Fruit fly (Drosophila melanogaster) S2 (cell line): ENCODE results near the gene CG17202.

Experiments used
- CG8478 ChIP-seq: fragments of >200 bp; optimal IDR thresholded peaks from 2 replicates; lab custom pipeline; 2018
- CTCF ChIP-seq, 2 experiments: fragments of >200 bp; optimal IDR thresholded peaks; 2 replicates each; lab custom pipeline; 2018

CG17202 gene

DNA sequence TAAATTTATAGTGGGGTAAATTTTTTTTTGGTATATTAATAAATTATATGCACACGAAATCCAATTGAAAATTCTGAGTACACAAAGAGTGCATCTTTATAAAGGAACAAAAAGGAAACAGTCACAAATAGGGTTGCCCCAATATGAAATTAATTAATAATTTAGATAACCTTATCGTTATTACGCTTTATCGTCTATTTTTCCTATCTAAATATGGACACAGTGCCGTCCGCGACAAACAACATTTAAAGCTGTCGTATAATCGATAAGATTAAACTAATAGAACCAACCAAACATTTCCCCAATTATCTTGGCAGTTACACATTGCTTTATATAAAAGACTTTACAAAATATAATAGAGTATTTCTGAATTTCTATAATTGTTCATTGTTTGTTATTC is 24.5 kb upstream of the CG17202 start:
- no peak for TF ChIP-seq CG8478 (lab: Kevin White, UChicago)
- no peak for TF ChIP-seq CTCF (optimal IDR thresholded peaks at IDR 0.05; lab: Kevin White, UChicago)

DNA sequence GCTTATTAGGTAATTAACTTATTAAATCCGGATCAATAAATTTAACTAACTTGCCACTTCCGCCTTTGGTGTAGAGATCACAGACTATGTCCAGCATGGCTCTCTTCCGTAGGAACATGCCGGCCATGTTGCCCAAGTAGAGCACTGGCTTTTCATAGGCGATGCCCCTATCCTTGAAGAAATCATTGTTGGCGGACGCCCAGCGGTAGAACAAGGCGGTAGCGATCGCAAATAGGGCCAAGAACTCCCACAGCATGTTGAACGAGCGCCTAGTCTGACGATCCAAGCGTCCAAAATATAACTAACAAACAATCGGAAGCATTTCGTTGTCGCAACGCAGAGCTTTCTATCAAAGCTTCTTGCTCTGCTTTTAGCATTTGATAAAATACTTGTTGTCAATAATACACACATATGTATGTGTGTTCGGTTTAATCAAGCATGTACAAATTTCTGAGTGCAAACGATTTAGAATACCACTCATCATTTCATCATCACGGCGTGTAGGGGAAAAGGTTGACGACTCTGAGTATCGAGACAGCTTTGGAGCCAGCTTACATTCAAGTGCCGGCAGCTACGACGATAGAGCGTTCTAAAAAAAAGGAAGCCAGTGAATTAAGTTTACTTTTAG is 23.8 kb upstream of the CG17202 start, which contains the start of gene Cyp9f3:
Cyp9f3 (minus strand) TSS at position 310 of the 628 bp plus-strand sequence.
- TF ChIP-seq CG8478 (lab: Kevin White, UChicago) (no peak), CTCF (optimal IDR thresholded peaks at IDR 0.05; lab: Kevin White, UChicago) (no peak)

DNA sequence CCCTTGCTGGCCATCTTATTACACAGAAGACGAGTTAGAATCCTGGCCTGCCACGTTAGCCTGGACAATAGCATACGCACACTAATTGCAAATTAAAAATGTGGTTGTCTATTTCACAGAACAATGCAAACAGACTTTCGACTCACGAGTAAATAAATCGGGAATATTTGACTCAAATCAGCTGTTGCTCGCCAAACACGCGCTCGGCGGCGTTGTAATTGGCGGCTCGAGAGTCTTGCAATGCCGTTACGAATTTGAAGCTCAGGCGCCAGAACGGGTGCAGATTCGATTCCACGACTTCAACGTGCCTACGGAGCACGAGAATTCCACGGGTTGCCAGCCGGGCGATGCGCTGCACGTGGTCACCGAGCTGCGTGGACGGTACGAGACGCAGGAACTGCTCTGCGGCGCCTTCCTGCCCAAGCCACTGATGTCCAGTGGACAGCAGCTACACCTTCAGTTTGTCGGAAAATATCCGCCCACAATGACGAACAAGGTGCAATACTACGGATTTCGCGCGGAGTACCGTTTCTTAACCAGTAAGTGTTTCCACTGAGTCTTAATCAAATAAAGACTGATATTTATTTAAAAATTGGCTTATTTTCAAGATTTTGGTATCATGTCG is 20.8 kb upstream of the CG17202 start, which contains the start of gene DNAlig3:
DNAlig3 (minus strand) TSS at position 168 of the 625 bp plus-strand sequence.
- TF ChIP-seq CG8478 (lab: Kevin White, UChicago) (no peak), CTCF (optimal IDR thresholded peaks at IDR 0.05; lab: Kevin White, UChicago) (peak; percentile 6 to 13)

DNA sequence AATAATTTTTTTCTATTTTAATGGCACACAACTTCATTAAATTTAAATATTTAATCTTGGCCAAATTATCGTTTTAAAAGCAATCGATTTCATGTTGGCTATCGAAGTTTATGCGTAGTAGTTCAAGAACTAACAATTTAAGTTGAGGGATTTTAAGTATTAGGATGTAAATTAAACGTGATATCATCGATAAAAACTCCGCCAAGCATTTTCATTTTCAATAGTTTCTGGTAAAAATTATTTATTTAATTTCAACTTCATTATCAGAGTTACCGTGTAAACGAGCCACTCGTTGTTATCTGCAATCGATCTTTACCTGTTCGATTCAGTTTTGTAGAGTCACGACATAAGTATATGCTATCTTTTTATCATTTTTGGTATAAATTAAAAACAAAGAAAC is 19.6 kb upstream of the CG17202 start:
- no peak for TF ChIP-seq CG8478 (lab: Kevin White, UChicago)
- TF ChIP-seq CTCF (optimal IDR thresholded peaks at IDR 0.05; lab: Kevin White, UChicago) = no peak

DNA sequence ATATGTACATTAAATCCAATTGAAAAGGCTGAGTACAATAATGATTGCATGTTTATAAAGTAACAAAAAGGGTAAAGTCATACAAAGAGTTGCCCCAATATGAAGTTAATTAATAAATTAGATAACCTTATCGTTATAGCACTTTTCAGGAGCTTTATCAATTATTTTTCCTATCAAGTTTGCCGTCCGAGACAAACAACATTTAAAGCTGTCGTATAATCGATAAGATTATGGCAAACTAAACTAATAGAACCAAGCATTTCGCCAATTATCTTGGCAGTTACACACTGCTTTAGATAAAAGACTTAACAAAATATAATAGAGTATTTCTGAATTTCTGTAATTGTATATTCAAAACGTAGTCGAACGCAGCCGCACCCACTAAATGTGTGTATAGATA is 17.4 kb upstream of the CG17202 start:
- TF ChIP-seq CTCF (optimal IDR thresholded peaks at IDR 0.05; lab: Kevin White, UChicago) (no peak), CG8478 (lab: Kevin White, UChicago) (no peak)

DNA sequence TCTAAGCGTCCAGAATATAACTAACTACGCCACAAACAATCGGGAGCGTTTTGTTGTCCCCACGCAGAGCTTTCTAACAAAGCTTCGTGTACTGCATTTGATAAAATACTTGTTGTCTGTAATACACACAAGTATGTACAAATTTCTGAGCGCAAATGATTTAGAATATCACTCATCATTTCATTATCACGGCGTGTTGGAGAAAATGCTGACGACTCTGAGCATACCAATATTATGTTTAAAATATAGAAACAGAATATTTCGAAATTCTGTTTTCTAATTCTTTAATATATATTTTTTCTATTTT is 16.7 kb upstream of the CG17202 start, which contains the start of gene Cyp9f2:
Cyp9f2 (minus strand) TSS at position 101 of the 307 bp plus-strand sequence.
- TF ChIP-seq CTCF (optimal IDR thresholded peaks at IDR 0.05; lab: Kevin White, UChicago) = no peak
- TF ChIP-seq CG8478 (lab: Kevin White, UChicago) = no peak

DNA sequence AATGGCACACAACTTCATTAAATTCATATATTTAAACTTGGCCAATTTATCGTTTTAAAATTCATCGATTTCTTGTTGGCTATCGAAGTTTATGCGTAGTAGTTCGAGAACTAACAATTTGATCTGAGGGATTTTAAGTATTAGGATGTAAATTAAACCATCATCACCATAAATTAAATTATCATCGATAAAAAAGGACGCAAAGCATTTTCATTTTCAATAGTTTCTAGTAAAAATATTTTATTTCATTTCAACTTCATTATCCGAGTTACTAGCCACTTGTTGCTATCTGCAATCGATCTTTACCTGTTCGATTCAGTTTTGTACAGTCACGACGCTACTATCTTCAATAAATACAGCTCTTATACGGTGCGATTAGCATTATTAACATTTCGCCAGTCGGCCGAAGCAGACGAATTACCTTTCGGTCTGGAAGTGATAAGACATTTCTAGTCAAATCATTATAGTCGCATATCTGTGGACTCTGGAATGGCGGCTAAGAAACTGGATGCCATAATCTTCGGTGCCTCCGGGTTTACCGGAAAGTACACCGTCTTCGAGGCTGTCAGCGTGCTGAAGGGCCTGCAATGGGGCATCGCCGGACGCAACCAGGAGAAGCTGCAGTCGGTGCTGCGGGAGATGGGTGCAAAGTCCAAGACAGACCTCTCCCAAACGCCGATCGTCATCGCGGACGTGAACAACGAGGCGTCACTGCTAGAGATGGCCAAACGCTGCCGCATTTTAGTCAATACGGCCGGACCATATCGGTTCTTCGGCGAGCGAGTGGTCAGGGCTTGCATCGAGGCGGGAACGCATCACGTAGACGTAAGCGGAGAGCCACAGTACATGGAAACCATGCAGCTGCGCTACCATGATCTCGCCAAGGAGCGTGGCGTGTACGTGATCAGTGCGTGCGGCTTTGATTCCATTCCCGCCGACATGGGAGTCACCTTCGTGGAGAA is 16.1 kb upstream of the CG17202 start, which contains the start of gene CG5167:
CG5167 (plus strand) TSS at position 298 of the 962 bp plus-strand sequence.
- no peak for TF ChIP-seq CG8478 (lab: Kevin White, UChicago)
- no peak for TF ChIP-seq CTCF (optimal IDR thresholded peaks at IDR 0.05; lab: Kevin White, UChicago)

DNA sequence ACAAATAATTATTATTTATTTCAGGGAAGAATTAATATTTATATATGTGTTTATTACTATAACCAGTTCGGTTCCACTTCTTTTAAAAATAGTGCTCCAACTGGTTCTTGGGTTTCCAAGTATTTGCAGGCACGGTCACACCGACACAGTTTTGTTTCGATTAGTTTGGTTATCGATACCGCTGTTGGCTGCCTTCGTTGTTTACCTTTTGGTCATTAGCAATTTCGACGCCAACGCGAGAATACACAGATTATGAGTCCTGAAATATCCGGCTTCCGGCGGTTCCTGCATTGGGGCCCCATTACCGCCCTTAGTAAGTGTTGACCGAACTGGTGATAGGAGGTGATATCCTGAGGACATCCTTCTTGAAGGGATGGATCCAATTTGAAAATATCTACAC is 14.4 kb upstream of the CG17202 start, which contains the start of gene CG5196:
CG5196 (plus strand) TSS at position 157 of the 400 bp plus-strand sequence.
- TF ChIP-seq CG8478 (lab: Kevin White, UChicago) (no peak), CTCF (optimal IDR thresholded peaks at IDR 0.05; lab: Kevin White, UChicago) (peak in 1 of 2 experiments; percentile 1)

DNA sequence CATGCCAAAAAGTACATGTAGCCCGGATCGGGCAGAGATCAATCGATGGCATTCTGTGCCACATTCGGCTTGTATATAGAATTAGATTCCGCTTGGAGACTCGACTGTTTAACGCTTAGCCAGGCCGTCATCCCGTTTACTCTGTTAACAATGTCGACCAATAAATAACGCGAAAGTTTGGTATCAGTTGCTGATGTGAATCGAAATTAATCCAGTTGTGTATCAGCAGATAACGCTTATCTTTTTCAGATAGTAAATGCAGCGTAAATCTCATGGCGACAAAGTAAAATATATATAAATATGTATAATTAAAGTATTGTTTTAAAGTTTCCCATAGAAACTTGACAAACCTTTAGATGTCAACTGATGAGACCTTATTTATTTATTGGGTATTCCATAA is 11.1 kb upstream of the CG17202 start:
- TF ChIP-seq CG8478 (lab: Kevin White, UChicago) (no peak), CTCF (optimal IDR thresholded peaks at IDR 0.05; lab: Kevin White, UChicago) (no peak)

DNA sequence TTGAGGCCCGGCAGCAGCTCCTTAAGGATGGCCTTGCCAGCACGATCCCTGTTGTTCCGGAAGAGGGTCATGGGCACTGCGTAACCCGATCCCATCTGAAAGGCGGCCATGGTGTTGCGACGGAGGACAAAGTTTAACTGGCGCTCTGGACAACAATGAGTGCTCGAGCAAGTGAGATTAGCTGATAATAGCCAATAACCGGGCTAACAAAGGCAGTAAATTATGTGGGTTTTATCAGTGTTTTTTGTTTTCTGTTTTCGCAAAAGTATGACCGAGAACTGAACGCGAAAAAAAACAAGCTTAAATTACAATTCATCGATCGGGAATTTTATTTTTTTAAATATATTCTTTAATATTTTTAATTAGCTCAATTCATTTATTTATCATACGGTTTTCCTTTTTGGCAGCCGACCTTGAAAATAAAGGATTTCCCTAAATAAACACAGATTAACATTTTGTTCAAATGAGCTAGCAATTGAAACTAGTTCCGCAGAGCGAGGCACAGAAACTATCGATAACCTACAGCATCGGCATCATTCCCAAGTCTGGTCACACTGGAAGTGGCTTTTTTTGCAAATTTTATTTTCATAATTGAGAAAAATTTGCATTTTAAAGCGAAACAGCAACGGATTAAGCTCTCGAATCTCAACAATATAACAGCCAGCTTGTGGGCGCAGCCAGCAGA is 9.2 kb upstream of the CG17202 start, which contains the start of the genes Dip-C and pps:
Dip-C (minus strand) TSS at position 486 of the 685 bp plus-strand sequence.
pps (plus strand) TSS at position 555 of the 685 bp plus-strand sequence.
- TF ChIP-seq CTCF (optimal IDR thresholded peaks at IDR 0.05; lab: Kevin White, UChicago) (peak in 1 of 2 experiments; percentile 30), CG8478 (lab: Kevin White, UChicago) (no peak)

DNA sequence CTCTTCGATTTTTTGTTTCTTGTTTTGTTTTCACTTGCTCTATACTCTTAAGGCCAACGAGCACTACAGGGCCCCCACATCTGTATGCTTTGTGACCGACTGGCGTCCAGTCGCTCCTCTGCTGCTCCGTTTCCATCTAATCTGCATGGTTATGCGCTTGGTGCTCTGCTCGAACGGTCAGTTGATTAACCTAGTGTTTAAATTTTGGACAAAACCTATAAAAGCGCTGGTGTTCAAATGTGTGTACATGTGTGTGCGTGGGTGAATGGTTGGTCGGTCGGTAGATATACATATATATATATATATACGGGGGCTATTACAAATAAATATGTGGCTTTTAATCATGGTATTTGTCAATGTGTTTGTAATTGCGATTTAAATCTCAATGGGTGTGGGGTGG is 1.4 kb downstream of the CG17202 start:
- TF ChIP-seq CTCF (optimal IDR thresholded peaks at IDR 0.05; lab: Kevin White, UChicago) = no peak

DNA sequence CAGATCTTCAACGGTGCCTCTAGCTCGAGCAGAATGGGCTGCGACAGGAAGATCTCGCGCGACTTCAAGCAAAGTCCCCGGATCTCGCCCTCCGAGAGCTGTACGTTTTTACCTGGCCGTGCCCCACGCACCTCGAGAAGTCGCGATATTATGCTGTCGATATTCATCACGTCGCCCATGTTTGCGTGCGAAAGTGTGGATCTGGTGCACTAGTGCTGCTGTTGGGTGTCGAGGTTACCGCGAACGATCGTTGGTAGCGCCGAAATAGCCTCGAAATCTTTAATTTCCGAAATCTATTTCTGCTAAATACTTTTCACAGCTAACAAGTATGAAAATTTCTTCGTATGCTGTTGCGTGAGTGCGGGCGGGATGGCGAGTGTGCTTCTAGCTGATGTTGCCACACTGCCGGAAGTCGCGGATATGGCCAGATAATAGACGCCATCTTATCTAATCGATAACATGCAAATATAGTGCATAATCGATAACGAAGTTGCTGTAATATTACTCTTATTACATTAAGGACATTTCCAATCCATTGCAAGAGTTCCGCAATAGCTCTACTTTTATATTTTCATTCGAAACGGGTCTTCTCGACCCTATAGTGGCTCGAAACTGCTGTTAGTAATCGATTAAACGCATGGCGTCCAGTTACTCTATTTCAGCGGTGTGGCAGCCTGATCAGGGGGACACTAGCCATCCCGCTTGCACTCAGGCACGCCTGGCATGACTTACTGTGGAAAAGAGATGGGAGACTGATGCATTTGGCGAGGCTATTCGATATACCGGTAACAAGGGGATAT is 3.1 kb downstream of the CG17202 start, which contains the start of gene Pp1-87B:
Pp1-87B (minus strand) TSS at position 408 of the 800 bp plus-strand sequence.
- TF ChIP-seq CG8478 (lab: Kevin White, UChicago) (no peak), CTCF (optimal IDR thresholded peaks at IDR 0.05; lab: Kevin White, UChicago) (peak in 1 of 2 experiments; percentile 12)

DNA sequence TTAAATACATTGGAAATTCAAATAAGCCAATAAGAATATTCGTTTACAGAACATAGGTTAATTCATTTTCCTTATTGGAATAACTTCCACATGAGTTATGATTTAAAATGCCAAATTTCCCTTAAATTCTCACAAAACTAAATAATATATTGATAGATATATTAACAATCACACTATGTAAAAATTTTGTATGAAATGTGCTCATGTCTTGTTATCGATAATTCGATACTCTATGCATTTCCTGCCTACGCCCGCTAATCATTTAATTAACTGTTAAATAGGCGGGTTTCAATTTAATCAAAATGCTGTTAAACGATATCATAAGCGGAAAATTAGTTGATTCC is 3.7 kb downstream of the CG17202 start, which contains the start of gene NANS:
NANS (plus strand) TSS at position 269 of the 344 bp plus-strand sequence.
- TF ChIP-seq CTCF (optimal IDR thresholded peaks at IDR 0.05; lab: Kevin White, UChicago) (no peak), CG8478 (lab: Kevin White, UChicago) (no peak)
